Worm (Caenorhabditis elegans): ENCODE results near the gene lgc-29.

Gene lgc-29

ce11 chrV:4120629-4121028, 18.2 kb upstream of the lgc-29 start, which contains the start of gene T05B4.10:
Gene T05B4.10, minus strand, starts transcription at chrV:4120729.
- TF ChIP-seq unc-62 (GFP tag; optimal IDR thresholded peaks at IDR 0.05) (no peak), ZK546.5 (tag; optimal IDR thresholded peaks at IDR 0.05) (no peak), nhr-237 (tag; optimal IDR thresholded peaks at IDR 0.05) (no peak), nhr-23 (tag; optimal IDR thresholded peaks at IDR 0.05) (no peak), mdl-1 (tag; optimal IDR thresholded peaks at IDR 0.05) (no peak), ceh-82 (tag; optimal IDR thresholded peaks at IDR 0.05) (no peak), elt-1 (tag; optimal IDR thresholded peaks at IDR 0.05) (no peak), skn-1 (tag; optimal IDR thresholded peaks at IDR 0.05) (no peak), hmg-11 (tag; optimal IDR thresholded peaks at IDR 0.05) (no peak)

- TF ChIP-seq tbx-2 (tag; optimal IDR thresholded peaks at IDR 0.05) (no peak), eor-1 (tag; optimal IDR thresholded peaks at IDR 0.05) (no peak), nfya-1 (tag; optimal IDR thresholded peaks at IDR 0.05; ENCODE audit: insufficient read depth) (no peak), ceh-28 (tag; optimal IDR thresholded peaks at IDR 0.05) (no peak), lin-39 (tag; optimal IDR thresholded peaks at IDR 0.05) (no peak), fos-1 (tag; optimal IDR thresholded peaks at IDR 0.05) (no peak), egl-5 (tag; optimal IDR thresholded peaks at IDR 0.05) (no peak), aly-2 (tag; optimal IDR thresholded peaks at IDR 0.05) (no peak), elt-3 (tag; optimal IDR thresholded peaks at IDR 0.05) (no peak), sea-2 (GFP tag; optimal IDR thresholded peaks at IDR 0.05) (no peak), nhr-67 (tag; optimal IDR thresholded peaks at IDR 0.05) (no peak), elt-1 (tag; optimal IDR thresholded peaks at IDR 0.05) (no peak), nhr-237 (tag; optimal IDR thresholded peaks at IDR 0.05) (no peak)
These were observed 16.4 kb upstream of the lgc-29 start, which contains the start of gene phat-5 for ce11 chrV:4122415-4122814. Gene phat-5, minus strand, starts transcription at chrV:4122515.

ce11 chrV:4125552-4126084, 13.2 kb upstream of the lgc-29 start, which contains the start of gene T05B4.12:
Gene T05B4.12, minus strand, starts transcription at chrV:4126034.
- TF ChIP-seq elt-2 (tag; optimal IDR thresholded peaks at IDR 0.05), result no peak
- TF ChIP-seq ama-1 (optimal IDR thresholded peaks at IDR 0.05), result no peak
- no peak for TF ChIP-seq tbx-2 (tag; optimal IDR thresholded peaks at IDR 0.05)
- no peak for TF ChIP-seq eor-1 (tag; optimal IDR thresholded peaks at IDR 0.05)
- TF ChIP-seq aly-2 (tag; optimal IDR thresholded peaks at IDR 0.05), result no peak
- no peak for TF ChIP-seq fkh-10 (GFP tag; optimal IDR thresholded peaks at IDR 0.05)
- TF ChIP-seq nfya-1 (tag; optimal IDR thresholded peaks at IDR 0.05; ENCODE audit: insufficient read depth), result no peak
- no peak for TF ChIP-seq ztf-11 (tag; optimal IDR thresholded peaks at IDR 0.05)
- no peak for TF ChIP-seq nhr-11 (tag; optimal IDR thresholded peaks at IDR 0.05)
- TF ChIP-seq hmg-11 (tag; optimal IDR thresholded peaks at IDR 0.05), result no peak
- no peak for TF ChIP-seq ceh-9 (tag; optimal IDR thresholded peaks at IDR 0.05)
- no peak for TF ChIP-seq nhr-28 (tag; optimal IDR thresholded peaks at IDR 0.05)
- TF ChIP-seq elt-3 (tag; optimal IDR thresholded peaks at IDR 0.05), result no peak
- no peak for TF ChIP-seq sea-2 (GFP tag; optimal IDR thresholded peaks at IDR 0.05)
- TF ChIP-seq ceh-28 (tag; optimal IDR thresholded peaks at IDR 0.05), result no peak
- no peak for TF ChIP-seq unc-39 (tag; optimal IDR thresholded peaks at IDR 0.05)
- TF ChIP-seq nhr-67 (tag; optimal IDR thresholded peaks at IDR 0.05), result no peak
- no peak for TF ChIP-seq ztf-4 (tag; optimal IDR thresholded peaks at IDR 0.05)
- TF ChIP-seq nhr-76 (tag; optimal IDR thresholded peaks at IDR 0.05), result no peak
- TF ChIP-seq ceh-16 (tag; optimal IDR thresholded peaks at IDR 0.05), result no peak

- TF ChIP-seq nhr-11 (tag; optimal IDR thresholded peaks at IDR 0.05) (no peak), nhr-25 (tag; optimal IDR thresholded peaks at IDR 0.05) (no peak), ama-1 (optimal IDR thresholded peaks at IDR 0.05) (no peak), mdl-1 (tag; optimal IDR thresholded peaks at IDR 0.05) (no peak), nhr-67 (tag; optimal IDR thresholded peaks at IDR 0.05) (no peak), elt-1 (tag; optimal IDR thresholded peaks at IDR 0.05) (no peak), egl-27 (tag; optimal IDR thresholded peaks at IDR 0.05) (no peak), nhr-28 (tag; optimal IDR thresholded peaks at IDR 0.05) (no peak), nhr-77 (tag; optimal IDR thresholded peaks at IDR 0.05) (no peak), sea-2 (GFP tag; optimal IDR thresholded peaks at IDR 0.05) (no peak)
These were observed 11.4 kb upstream of the lgc-29 start, which contains the start of gene T05B4.13 for ce11 chrV:4127435-4127834. Gene T05B4.13, minus strand, starts transcription at chrV:4127535.

- TF ChIP-seq lsy-12 (tag; optimal IDR thresholded peaks at IDR 0.05), result no peak
- no peak for TF ChIP-seq nhr-28 (tag; optimal IDR thresholded peaks at IDR 0.05)
- no peak for TF ChIP-seq pha-4 (tag; optimal IDR thresholded peaks at IDR 0.05)
- TF ChIP-seq egl-5 (tag; optimal IDR thresholded peaks at IDR 0.05), result no peak
- no peak for TF ChIP-seq elt-1 (tag; optimal IDR thresholded peaks at IDR 0.05)
- TF ChIP-seq ceh-9 (tag; optimal IDR thresholded peaks at IDR 0.05), result no peak
- TF ChIP-seq egl-27 (tag; optimal IDR thresholded peaks at IDR 0.05), result no peak
- TF ChIP-seq lin-39 (tag; optimal IDR thresholded peaks at IDR 0.05), result no peak
- no peak for TF ChIP-seq unc-39 (tag; optimal IDR thresholded peaks at IDR 0.05)
- TF ChIP-seq eor-1 (tag; optimal IDR thresholded peaks at IDR 0.05), result no peak
- no peak for TF ChIP-seq nhr-11 (tag; optimal IDR thresholded peaks at IDR 0.05)
These were observed 9.2 kb upstream of the lgc-29 start, which contains the start of gene phat-4 for ce11 chrV:4129604-4130003. Gene phat-4, plus strand, starts transcription at chrV:4129904.
